Worm (Caenorhabditis elegans): ENCODE data around the gene snrp-40.1.

DNA sequence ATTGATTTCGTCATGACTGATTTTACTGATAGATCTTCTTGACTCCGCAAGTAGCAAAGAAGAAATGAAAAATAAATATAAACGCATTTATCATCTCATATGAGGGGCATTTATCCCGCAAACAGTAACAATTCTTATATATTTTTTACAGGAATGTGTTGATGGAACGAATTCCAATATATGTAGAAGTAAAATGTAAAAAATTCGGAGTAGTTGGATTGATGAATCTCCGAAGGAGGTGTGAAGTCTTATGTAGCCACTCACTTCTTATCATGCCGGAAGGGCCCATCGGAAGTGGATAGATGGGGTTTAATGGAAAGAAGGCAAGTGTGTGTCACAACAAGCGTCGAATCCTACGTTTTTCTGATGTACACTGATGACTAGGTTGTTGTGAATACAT is 38.2 kb upstream of the snrp-40.1 start, which contains the start of gene gcy-9:
- TF ChIP-seq nhr-28 (tag; optimal IDR thresholded peaks at IDR 0.05) (no peak), nhr-6 (tag; optimal IDR thresholded peaks at IDR 0.05) (no peak), nhr-237 (tag; optimal IDR thresholded peaks at IDR 0.05) (no peak)

Measured in whole organism, L4 larva.